Worm (Caenorhabditis elegans): ENCODE results near the gene F37A8.2.

- TF ChIP-seq W03F9.2 (tag; optimal IDR thresholded peaks at IDR 0.05) (peak; percentile 85), him-1 (tag; optimal IDR thresholded peaks at IDR 0.05) (no peak), dao-5 (tag; optimal IDR thresholded peaks at IDR 0.05) (no peak)
Measured at ce11 chrIII:3916624-3917023, 14.7 kb downstream of the F37A8.2 start, which contains the start of gene ccdc-47.

Measured in whole organism, L4/young adult.